Fruit fly (Drosophila melanogaster) whole organism, adult: ENCODE measurements around the gene Ogdh.
A peak's percentile ranks its signal among the peaks of the same experiment; 100 is the strongest.

Source experiments
- CG1620 ChIP-seq: fragments of 200-800 bp; sonication (Bioruptor generic); optimal IDR thresholded peaks from 2 replicates; lab custom pipeline; 2016; ENCODE audit warnings: missing biosample characterization, missing genetic modification characterization
- CG7045 ChIP-seq: fragments of 200-800 bp; sonication (Bioruptor generic); optimal IDR thresholded peaks from 2 replicates; lab custom pipeline; 2017; ENCODE audit warnings: missing biosample characterization, mild to moderate bottlenecking, missing genetic modification characterization
- Crg-1 ChIP-seq: fragments of 200-800 bp; sonication (Bioruptor generic); optimal IDR thresholded peaks from 2 replicates; lab custom pipeline; 2016; ENCODE audit warnings: missing biosample characterization, missing genetic modification characterization
- Hr96 ChIP-seq: fragments of 200-800 bp; sonication (Bioruptor generic); optimal IDR thresholded peaks from 2 replicates; lab custom pipeline; 2016; ENCODE audit warnings: missing biosample characterization, missing genetic modification characterization
- cic ChIP-seq: fragments of 200-800 bp; sonication (Bioruptor generic); optimal IDR thresholded peaks from 2 replicates; lab custom pipeline; 2017; ENCODE audit warnings: missing biosample characterization, mild to moderate bottlenecking, missing genetic modification characterization, moderate library complexity
- cnc ChIP-seq, 2 experiments: fragments of >200 bp; optimal IDR thresholded peaks; 2 replicates each; lab custom pipeline; 2017
- kay ChIP-seq: fragments of 200-800 bp; sonication (Bioruptor generic); peaks from one replicate; lab custom pipeline; 2016; ENCODE audit warnings: missing biosample characterization, missing genetic modification characterization, borderline replicate concordance

DNA sequence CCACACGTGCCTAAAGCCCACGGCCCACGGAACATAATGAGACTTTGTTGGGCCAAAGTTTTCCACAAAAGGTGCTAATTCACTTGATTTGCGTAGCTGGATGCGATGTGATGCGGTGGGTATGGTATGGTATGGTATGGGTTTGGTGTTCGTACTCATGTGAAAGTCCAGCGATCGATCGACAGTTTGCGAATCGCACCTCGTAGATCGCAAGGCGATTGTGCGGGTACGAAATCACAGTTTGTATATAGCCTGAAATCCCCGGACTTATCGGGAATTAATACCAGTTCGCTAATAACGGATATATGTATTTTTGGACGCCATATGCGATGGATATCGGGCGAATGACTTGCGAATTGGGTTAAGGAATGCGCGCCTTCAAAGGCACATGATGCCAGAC lies 53.3 kb downstream of the Ogdh start:
- TF ChIP-seq cic (no peak), cnc (optimal IDR thresholded peaks at IDR 0.05; lab: Kevin White, UChicago) (peak in 1 of 2 experiments; percentile 19), kay (GFP tag; lab: Kevin White, UChicago) (no peak), CG7045 (GFP tag; lab: Kevin White, UChicago) (no peak), Crg-1 (GFP tag; lab: Kevin White, UChicago) (no peak), Hr96 (GFP tag; lab: Kevin White, UChicago) (no peak), CG1620 (GFP tag; lab: Kevin White, UChicago) (no peak)
